Worm (Caenorhabditis elegans): ENCODE measurements around the gene mca-3.

mca-3 gene

ce11 chrIV:3165365-3165764 lies 32.4 kb upstream of the mca-3 start:
- TF ChIP-seq tra-1 (GFP tag; IDR thresholded peaks at IDR 0.05), result no peak
- TF ChIP-seq skn-1 (tag; optimal IDR thresholded peaks at IDR 0.05), result no peak
- no peak for TF ChIP-seq pqm-1 (tag; optimal IDR thresholded peaks at IDR 0.05)
- TF ChIP-seq lin-15B (tag; optimal IDR thresholded peaks at IDR 0.05), result no peak
- no peak for TF ChIP-seq D1046.2 (GFP tag; IDR thresholded peaks at IDR 0.05)
- TF ChIP-seq daf-19 (GFP tag; conservative IDR thresholded peaks at IDR 0.05), result no peak
- TF ChIP-seq tag-97 (GFP tag; IDR thresholded peaks at IDR 0.05), result no peak
- no peak for TF ChIP-seq aha-1 (tag)
- no peak for TF ChIP-seq T20F7.1 (GFP tag; optimal IDR thresholded peaks at IDR 0.05)
- no peak for TF ChIP-seq zip-11 (GFP tag; IDR thresholded peaks at IDR 0.05)
- TF ChIP-seq F37D6.2 (tag; optimal IDR thresholded peaks at IDR 0.05), result no peak
- no peak for TF ChIP-seq ZK337.2 (GFP tag; IDR thresholded peaks at IDR 0.05)
- TF ChIP-seq unc-39 (tag; optimal IDR thresholded peaks at IDR 0.05), result no peak
- no peak for TF ChIP-seq vab-7 (GFP tag; IDR thresholded peaks at IDR 0.05)
- TF ChIP-seq mxl-2 (GFP tag; conservative IDR thresholded peaks at IDR 0.05), result no peak
- no peak for TF ChIP-seq lir-3 (tag; optimal IDR thresholded peaks at IDR 0.05)
- TF ChIP-seq egl-27 (tag; optimal IDR thresholded peaks at IDR 0.05), result no peak
- no peak for TF ChIP-seq Y5F2A.4 (GFP tag; optimal IDR thresholded peaks at IDR 0.05)
- no peak for TF ChIP-seq nhr-111 (GFP tag; optimal IDR thresholded peaks at IDR 0.05)

DNA sequence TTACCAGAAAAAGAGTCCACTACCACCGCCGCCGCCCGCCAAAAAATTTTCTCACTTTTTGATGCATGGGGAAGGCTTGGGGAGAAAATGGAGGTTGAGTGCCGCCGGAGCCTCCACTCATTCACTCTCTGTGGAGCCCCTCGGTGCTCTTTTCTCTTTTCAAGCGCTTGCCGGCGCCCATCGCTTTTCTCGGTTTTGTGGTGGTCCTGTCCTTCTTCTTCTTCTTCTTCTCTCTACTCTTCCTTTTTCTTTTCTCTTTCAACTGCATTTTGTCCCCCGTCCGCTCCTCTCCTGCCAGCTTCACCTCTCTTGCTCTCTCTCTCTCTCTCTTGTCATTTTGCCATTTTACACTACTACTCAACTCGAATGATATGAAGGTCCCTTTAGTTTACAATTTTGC lies 30.6 kb upstream of the mca-3 start:
- TF ChIP-seq nhr-25 (tag; optimal IDR thresholded peaks at IDR 0.05; ENCODE audit: borderline replicate concordance, insufficient read depth), result no peak
- no peak for TF ChIP-seq dve-1 (tag; optimal IDR thresholded peaks at IDR 0.05; ENCODE audit: insufficient read depth)
- TF ChIP-seq mxl-3 (GFP tag; optimal IDR thresholded peaks at IDR 0.05), result no peak
- peak; percentile 10 for TF ChIP-seq nhr-6 (tag; optimal IDR thresholded peaks at IDR 0.05)
- peak in 1 of 2 experiments; percentile 87 for TF ChIP-seq unc-62 (GFP tag; optimal IDR thresholded peaks at IDR 0.05 in 1 of 2)
- no peak for TF ChIP-seq unc-62 (tag; optimal IDR thresholded peaks at IDR 0.05)
- no peak for TF ChIP-seq F26F4.8 (GFP tag; conservative IDR thresholded peaks at IDR 0.05)
- peak; percentile 52; the same call in 1 of the 2 replicates for TF ChIP-seq ceh-20 (GFP tag; IDR thresholded peaks at IDR 0.05)
- TF ChIP-seq egl-43 (GFP tag; IDR thresholded peaks at IDR 0.05), result peak; percentile 53; the same call in 1 of the 2 replicates
- no peak for TF ChIP-seq sdz-12 (GFP tag; optimal IDR thresholded peaks at IDR 0.05)
- no peak for TF ChIP-seq tag-97 (GFP tag; IDR thresholded peaks at IDR 0.05)
- no peak; the same call in 1 of the 2 replicates for TF ChIP-seq pha-4 (GFP tag; IDR thresholded peaks at IDR 0.05)
- TF ChIP-seq pha-4 (tag; optimal IDR thresholded peaks at IDR 0.05), result no peak
- TF ChIP-seq hmg-1.1 (GFP tag; IDR thresholded peaks at IDR 0.05), result peak; percentile 56
- TF ChIP-seq saeg-2 (GFP tag; IDR thresholded peaks at IDR 0.05), result no peak
- TF ChIP-seq daf-16 (GFP tag; optimal IDR thresholded peaks at IDR 0.05), result peak in 1 of 2 experiments; percentile 12
- no peak for TF ChIP-seq daf-16 (tag; optimal IDR thresholded peaks at IDR 0.05)
- no peak for TF ChIP-seq madf-5 (GFP tag; IDR thresholded peaks at IDR 0.05)
- no peak for TF ChIP-seq dpl-1 (GFP tag; optimal IDR thresholded peaks at IDR 0.05)
- no peak for TF ChIP-seq ZK546.5 (tag; optimal IDR thresholded peaks at IDR 0.05)
- TF ChIP-seq mdl-1 (tag; optimal IDR thresholded peaks at IDR 0.05), result peak in 1 of 2 experiments; percentile 10
- TF ChIP-seq ztf-7 (tag; optimal IDR thresholded peaks at IDR 0.05), result no peak
- TF ChIP-seq nhr-42 (GFP tag; IDR thresholded peaks at IDR 0.05), result no peak
- peak; percentile 66 for TF ChIP-seq ctbp-1 (GFP tag; IDR thresholded peaks at IDR 0.05)
- TF ChIP-seq aha-1 (tag), result peak; percentile 71
- TF ChIP-seq aly-2 (tag; optimal IDR thresholded peaks at IDR 0.05), result no peak
- no peak for TF ChIP-seq zip-2 (tag; optimal IDR thresholded peaks at IDR 0.05)
- no peak for TF ChIP-seq ceh-82 (tag; optimal IDR thresholded peaks at IDR 0.05)
- TF ChIP-seq dmd-9 (GFP tag; IDR thresholded peaks at IDR 0.05), result no peak
- peak in 1 of 2 experiments; percentile 3 for TF ChIP-seq hif-1 (tag; optimal IDR thresholded peaks at IDR 0.05)
- TF ChIP-seq F44E2.7 (GFP tag; IDR thresholded peaks at IDR 0.05), result no peak
- TF ChIP-seq T20F7.1 (GFP tag; optimal IDR thresholded peaks at IDR 0.05), result no peak
- TF ChIP-seq set-16 (GFP tag; IDR thresholded peaks at IDR 0.05), result peak; percentile 81
- TF ChIP-seq snpc-1.2 (GFP tag; IDR thresholded peaks at IDR 0.05), result no peak
- no peak for TF ChIP-seq zag-1 (tag; optimal IDR thresholded peaks at IDR 0.05)
- no peak for TF ChIP-seq daf-12 (tag; optimal IDR thresholded peaks at IDR 0.05)
